Worm (Caenorhabditis elegans): ENCODE data around the gene F41F3.8.

Gene F41F3.8

DNA sequence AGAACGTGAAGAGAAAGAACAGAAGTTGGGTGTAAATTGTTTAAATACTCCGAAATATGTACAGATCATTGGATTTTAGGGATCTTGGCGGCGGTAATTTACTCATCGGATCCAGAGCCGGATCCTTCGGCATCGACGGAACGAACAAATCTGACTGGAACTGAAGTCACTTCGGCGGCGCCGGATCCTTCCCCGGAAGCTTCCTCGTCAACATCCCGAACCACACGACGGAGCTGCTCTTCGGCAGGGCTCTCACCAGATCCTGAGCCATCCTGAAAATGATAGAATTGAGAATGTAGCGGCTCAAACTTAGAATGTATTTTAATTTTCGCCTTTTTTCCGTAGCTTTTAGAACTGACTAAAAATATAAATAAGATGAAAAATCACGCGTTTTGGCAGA lies 43.0 kb downstream of the F41F3.8 start:
- TF ChIP-seq nhr-67 (tag; optimal IDR thresholded peaks at IDR 0.05) (no peak), tbx-2 (tag; optimal IDR thresholded peaks at IDR 0.05) (no peak), jun-1 (tag; optimal IDR thresholded peaks at IDR 0.05) (no peak), eor-1 (tag; optimal IDR thresholded peaks at IDR 0.05) (no peak), snpc-4 (tag; optimal IDR thresholded peaks at IDR 0.05) (no peak), unc-39 (tag; optimal IDR thresholded peaks at IDR 0.05) (no peak), pha-4 (tag; optimal IDR thresholded peaks at IDR 0.05) (no peak), hmg-11 (tag; optimal IDR thresholded peaks at IDR 0.05) (no peak), nfya-1 (tag; optimal IDR thresholded peaks at IDR 0.05; ENCODE audit: insufficient read depth) (no peak), nhr-23 (tag; optimal IDR thresholded peaks at IDR 0.05) (no peak), lin-39 (tag; optimal IDR thresholded peaks at IDR 0.05) (no peak), ceh-9 (tag; optimal IDR thresholded peaks at IDR 0.05) (no peak), lin-15B (tag; optimal IDR thresholded peaks at IDR 0.05) (no peak)

DNA sequence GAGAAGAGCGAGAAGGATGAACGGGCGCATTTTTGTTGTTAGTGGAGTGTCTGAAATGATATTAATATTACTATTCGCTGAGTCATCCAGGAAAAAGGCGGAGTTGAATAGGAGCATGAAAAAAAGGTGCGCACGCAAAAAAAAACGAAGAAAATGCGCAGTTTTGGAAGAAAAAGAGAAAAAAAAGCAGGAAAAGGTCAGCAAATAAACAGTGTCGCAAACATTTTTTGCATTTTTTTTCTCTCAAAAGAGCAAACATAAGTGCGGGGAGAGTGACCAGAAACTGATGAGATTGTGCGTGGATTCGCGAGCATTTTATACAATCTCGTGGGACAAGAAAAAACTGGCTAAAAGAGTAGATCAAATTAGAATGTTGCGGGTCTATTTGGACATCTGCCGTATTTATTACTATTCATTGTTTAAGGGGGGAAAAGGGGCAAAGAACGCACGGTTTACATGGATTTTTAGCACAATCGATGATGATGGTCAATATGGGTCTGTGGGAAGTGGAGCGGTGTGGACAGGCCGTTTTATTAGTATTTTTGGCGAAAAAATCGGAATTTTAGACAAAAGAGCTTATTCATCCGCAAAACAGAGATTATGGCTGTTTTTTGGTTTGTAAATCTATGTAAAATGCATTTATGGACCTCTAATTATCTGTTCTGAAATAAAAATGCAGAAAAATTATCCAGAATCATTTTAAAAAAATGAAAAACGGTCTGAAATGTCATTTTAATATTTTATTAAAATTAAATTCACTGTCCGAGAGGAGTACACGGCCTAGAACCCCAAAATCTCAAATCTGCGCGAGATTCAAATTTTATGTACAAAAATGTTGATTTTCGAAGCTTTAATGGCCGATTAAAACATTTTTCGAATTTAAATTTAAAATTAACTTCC lies 44.0 kb downstream of the F41F3.8 start, which contains the start of gene cpg-8:
TSS of gene cpg-8 (minus strand) at position 51 of the 900 bp plus-strand sequence.
- TF ChIP-seq ceh-28 (tag; optimal IDR thresholded peaks at IDR 0.05) (no peak), nhr-25 (tag; optimal IDR thresholded peaks at IDR 0.05) (no peak), R02D3.7 (tag; optimal IDR thresholded peaks at IDR 0.05) (no peak), nhr-28 (tag; optimal IDR thresholded peaks at IDR 0.05) (no peak), egl-27 (tag; optimal IDR thresholded peaks at IDR 0.05) (no peak), lin-15B (tag; optimal IDR thresholded peaks at IDR 0.05) (no peak), skn-1 (tag; optimal IDR thresholded peaks at IDR 0.05) (no peak), hmg-11 (tag; optimal IDR thresholded peaks at IDR 0.05) (no peak), ceh-16 (tag; optimal IDR thresholded peaks at IDR 0.05) (no peak), egl-5 (tag; optimal IDR thresholded peaks at IDR 0.05) (no peak)

DNA sequence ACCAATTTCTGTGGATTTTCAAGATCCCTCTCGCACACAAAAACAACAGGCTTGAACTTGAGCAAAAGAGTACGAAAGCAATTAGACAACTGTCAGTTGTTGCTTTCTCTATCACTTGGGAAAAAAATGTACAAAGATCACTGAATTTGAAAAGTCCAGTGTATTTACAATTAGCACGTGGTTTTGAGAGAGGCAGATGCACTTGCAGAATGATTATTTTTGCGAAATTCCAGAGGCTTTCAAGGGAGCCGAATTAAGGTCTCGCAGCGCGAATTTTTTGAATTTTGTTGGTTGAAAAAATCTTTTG lies 44.6 kb downstream of the F41F3.8 start:
- TF ChIP-seq pqm-1 (tag; optimal IDR thresholded peaks at IDR 0.05) (no peak), nhr-11 (tag; optimal IDR thresholded peaks at IDR 0.05) (peak; percentile 32), hmg-11 (tag; optimal IDR thresholded peaks at IDR 0.05) (no peak), nfya-1 (tag; optimal IDR thresholded peaks at IDR 0.05; ENCODE audit: insufficient read depth) (peak; percentile 39), lin-39 (tag; optimal IDR thresholded peaks at IDR 0.05) (peak; percentile 7), R02D3.7 (tag; optimal IDR thresholded peaks at IDR 0.05) (no peak), egl-5 (tag; optimal IDR thresholded peaks at IDR 0.05) (peak; percentile 7), mdl-1 (tag; optimal IDR thresholded peaks at IDR 0.05) (no peak)

DNA sequence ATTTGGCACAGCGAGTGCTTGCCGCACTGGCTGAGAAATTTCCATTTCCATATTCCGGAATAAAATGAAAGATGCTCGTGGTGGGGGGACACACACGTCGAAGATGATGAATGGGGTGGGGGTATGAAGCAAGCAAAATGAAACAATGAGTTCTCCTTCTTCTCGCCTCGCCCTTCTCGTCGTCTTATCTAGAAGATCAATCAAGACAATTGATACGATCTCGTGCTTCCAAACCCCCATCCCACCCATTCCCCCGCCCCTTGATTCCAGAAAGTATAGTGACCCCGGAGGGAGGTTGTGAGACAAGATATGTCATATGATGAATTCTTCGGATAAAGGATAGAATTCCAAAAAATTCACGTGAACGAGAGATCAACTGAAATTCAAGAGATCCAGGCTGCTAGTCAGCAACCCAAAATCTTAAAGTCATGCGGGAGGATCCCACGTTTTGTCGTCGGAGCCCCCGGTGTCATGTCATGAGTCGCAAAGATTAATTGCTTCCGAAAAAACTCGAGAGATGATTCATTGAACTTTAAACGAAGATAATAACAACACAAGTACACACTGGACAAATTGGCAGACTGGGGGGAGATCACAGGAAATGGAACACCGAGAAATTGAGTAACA lies 46.0 kb downstream of the F41F3.8 start:
- TF ChIP-seq ceh-28 (tag; optimal IDR thresholded peaks at IDR 0.05) (no peak), ama-1 (optimal IDR thresholded peaks at IDR 0.05) (no peak), nhr-237 (tag; optimal IDR thresholded peaks at IDR 0.05) (no peak), lin-39 (tag; optimal IDR thresholded peaks at IDR 0.05) (peak; percentile 41), unc-62 (GFP tag; optimal IDR thresholded peaks at IDR 0.05) (no peak), elt-1 (tag; optimal IDR thresholded peaks at IDR 0.05) (peak; percentile 80), ceh-16 (tag; optimal IDR thresholded peaks at IDR 0.05) (no peak), mml-1 (tag; optimal IDR thresholded peaks at IDR 0.05) (no peak), pqm-1 (tag; optimal IDR thresholded peaks at IDR 0.05) (no peak), nhr-11 (tag; optimal IDR thresholded peaks at IDR 0.05) (peak; percentile 68), nhr-25 (tag; optimal IDR thresholded peaks at IDR 0.05) (no peak), nhr-77 (tag; optimal IDR thresholded peaks at IDR 0.05) (no peak), elt-3 (tag; optimal IDR thresholded peaks at IDR 0.05) (no peak)

DNA sequence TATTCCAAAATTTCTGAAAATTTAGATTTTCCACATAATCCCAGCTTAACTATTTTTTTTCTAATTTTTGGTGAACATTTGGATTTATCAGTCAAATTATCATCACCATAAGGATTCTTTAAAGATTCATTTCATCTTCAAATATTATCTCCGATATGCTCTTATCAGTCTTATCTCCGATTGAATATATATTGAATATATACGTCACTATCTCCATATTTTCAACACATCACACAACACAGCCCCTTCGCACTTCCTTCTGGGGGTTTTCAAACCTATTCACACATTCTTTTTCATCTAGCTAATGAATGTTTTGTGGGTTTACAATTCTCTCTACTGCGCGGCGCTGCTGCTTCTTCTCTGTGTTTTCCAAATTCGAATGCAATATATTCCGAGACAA lies 50.0 kb downstream of the F41F3.8 start:
- TF ChIP-seq mml-1 (tag; optimal IDR thresholded peaks at IDR 0.05) = no peak
- no peak for TF ChIP-seq egl-27 (tag; optimal IDR thresholded peaks at IDR 0.05)
- no peak for TF ChIP-seq nhr-43 (tag; optimal IDR thresholded peaks at IDR 0.05; ENCODE audit: poor library complexity, severe bottlenecking)
- TF ChIP-seq unc-62 (GFP tag; optimal IDR thresholded peaks at IDR 0.05) = no peak
- TF ChIP-seq ZK546.5 (tag; optimal IDR thresholded peaks at IDR 0.05) = no peak
- no peak for TF ChIP-seq ceh-16 (tag; optimal IDR thresholded peaks at IDR 0.05)
- TF ChIP-seq zag-1 (tag; optimal IDR thresholded peaks at IDR 0.05) = no peak
- no peak for TF ChIP-seq nhr-237 (tag; optimal IDR thresholded peaks at IDR 0.05)
- no peak for TF ChIP-seq nhr-23 (tag; optimal IDR thresholded peaks at IDR 0.05)
- no peak for TF ChIP-seq elt-2 (tag; optimal IDR thresholded peaks at IDR 0.05)
- no peak for TF ChIP-seq tbx-2 (tag; optimal IDR thresholded peaks at IDR 0.05)
- TF ChIP-seq elt-1 (tag; optimal IDR thresholded peaks at IDR 0.05) = no peak
- TF ChIP-seq egl-5 (tag; optimal IDR thresholded peaks at IDR 0.05) = no peak
